Fruit fly (Drosophila melanogaster): ENCODE measurements around the gene gammaTub37C.

Gene gammaTub37C

DNA sequence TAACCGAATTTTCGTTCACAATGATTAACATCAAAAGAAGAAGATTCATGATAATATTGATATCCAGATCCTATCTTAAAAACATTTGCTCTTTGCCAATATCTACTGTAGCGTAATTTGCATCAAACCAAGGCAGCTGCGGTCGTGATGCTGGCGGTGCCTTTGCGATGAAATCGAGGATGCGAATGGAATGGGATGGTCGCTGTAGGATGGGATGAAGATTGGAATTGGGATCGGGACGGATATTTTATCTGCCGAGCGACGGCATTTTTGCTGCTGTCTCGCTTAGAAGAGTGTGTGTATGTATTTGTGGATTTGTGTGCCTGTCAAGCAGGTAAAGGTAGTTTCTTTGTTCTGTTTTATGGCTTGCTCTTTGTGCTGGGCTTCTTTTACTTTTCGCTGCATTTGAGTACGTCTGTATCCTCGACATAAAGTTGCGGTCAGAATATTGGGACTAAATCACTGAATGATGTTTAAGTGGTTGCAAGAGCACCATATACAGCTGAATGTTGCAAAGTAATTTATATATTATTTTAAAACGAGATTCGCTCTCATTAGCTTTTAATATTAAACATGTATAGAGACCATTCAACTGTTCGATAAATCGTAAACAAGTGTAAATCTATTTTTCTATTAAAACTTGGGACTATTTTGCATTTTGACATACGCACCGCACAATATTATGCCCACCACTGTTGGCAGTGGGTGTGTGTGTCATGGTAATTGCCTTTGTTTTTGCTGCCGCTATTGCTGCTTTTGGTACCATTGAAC, 23.0 kb downstream of the gammaTub37C start:
- no peak for TF ChIP-seq noc (tag; optimal IDR thresholded peaks at IDR 0.05)

DNA sequence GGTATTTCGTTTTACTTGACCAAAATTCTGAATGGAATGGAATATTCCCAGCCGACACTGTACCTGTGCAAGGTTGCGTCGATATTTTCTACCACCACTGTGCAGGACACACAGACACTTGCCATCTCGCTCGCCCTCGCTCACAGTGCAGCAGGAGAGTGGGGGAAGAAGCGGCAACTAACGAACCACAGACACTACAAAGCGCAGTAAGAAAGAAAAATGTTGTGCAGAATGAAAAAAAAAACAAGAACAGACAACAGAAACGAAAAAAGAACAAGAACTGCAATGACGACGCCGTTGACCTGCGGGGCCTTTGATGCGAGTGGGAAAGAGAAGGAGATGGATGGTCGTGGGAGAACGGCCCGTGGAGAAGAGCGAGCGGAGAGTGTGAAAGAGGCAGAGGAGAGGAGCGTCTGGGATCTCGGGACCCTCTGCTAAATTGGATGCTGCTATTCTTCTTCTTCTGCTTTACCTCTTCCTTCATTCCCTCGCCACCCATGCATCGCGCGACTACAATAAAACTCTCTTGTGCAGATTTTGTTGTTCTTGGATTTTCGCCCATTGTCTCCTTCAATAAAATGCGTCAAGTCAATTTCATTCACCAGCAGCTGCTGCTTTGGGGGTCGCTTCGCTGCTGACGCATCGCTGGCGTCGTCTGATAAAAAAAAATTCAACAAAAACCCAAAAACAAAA, 24.1 kb downstream of the gammaTub37C start:
- TF ChIP-seq noc (tag; optimal IDR thresholded peaks at IDR 0.05), result no peak

DNA sequence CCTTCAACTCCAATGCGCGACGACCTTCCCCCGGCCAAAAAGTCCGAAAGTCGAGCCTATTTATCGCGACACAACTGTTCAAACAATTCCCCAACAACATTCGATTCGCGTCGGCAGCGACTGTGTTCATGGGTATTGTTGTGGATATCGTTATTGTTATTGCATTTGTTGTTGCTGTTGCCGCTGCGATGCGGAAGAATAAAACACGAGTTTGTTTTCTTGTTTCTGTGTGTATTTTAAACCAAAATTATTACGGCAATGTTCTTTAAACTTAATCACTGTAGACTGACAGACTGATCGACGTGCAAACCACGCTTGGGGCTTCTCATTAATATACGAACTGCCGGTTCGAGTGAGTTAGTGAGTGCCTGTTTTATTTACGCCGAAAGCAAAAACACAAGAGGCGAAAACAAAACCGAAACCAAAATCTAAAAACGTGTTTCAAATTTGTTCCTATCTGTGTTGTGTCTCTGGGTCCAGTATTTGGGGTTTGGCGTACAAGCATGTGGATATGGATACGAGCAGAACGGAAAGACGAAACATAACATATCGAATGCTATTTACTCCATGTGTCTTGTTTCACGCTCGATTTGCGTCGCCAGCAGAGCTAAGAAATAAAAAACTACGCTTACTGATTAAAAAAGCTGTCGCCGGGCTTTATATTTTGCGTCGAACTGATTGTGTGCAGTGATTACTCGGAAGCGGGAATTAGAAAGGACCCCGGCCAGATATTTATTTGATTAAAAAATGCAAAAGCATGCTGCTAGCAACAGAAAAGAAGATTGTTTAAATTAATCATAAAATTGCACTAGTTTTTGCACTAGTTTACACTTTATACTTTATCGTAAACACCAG, 25.7 kb downstream of the gammaTub37C start:
- no peak for TF ChIP-seq noc (tag; optimal IDR thresholded peaks at IDR 0.05)

DNA sequence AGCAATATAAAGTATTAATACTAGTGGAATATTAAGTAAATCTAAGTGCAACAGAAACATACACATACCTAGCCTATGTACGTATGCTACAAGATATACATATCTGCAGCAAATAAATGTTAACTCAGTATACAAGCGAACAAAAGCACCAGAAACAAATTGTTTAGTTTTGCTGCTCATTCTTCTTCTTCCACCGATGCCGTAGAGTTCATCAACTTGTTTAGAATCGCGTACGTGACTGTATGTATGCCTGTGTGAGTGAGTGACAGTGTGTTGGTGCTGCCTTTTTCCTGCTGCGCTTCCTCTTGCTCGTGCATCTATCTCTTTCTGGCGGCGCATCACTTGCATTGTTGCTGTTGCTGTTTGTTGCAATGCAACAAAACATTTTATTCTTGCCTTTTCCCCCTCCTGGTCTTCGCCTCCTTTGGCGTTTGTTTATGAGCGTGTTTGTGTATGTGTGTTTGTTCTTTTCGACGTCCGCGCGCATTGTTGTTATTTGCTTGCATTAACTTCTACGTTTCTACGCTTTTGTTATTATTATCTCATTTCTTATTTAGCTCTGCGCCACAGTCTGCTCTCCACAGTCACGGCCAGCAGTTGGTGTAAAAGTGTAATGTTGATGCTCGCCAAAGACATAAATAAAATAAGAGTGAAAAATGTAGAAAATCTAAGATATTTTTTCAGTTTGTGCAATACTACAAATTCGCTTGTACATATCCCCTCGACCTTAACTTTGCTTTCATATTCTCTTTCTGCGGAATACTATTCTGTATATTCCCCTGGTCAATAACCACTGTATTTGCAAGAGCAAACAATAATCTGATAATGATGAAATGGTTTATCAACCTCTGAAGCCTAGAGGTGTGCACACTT, 26.6 kb downstream of the gammaTub37C start:
- peak; percentile 23 for TF ChIP-seq noc (tag; optimal IDR thresholded peaks at IDR 0.05)

DNA sequence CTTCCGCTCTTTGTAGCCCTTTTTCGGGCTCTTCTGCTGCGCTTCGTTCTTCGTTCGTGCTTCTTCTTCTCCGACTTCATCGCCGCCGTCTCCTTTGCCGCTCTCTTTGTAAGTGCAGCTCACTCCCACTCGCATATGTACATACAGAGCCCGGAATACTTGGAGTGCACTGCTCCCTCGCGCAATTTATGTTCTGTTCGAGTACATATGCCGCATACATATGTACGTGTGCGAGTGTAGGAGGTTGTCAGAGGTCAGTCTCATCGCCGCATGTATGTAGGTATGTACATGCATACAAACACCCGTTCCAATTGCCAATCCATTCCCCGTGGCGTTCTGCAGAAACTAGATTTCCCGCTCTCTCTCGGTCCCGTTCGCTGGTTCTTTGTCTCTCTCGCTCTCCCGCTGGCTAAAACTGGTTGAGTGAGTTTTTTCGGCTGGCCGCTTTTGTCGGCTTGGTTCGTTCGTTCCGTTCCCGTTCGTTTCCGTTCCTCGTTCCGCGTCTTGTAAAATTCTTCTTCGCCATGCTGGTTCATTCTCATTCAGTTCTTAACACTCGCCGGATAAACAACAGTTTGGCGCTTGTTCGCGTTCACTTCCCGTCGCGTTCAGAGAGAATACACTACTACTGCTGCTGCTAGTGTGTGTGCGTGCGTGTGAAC, 27.4 kb downstream of the gammaTub37C start:
- peak; percentile 46 for TF ChIP-seq noc (tag; optimal IDR thresholded peaks at IDR 0.05)

DNA sequence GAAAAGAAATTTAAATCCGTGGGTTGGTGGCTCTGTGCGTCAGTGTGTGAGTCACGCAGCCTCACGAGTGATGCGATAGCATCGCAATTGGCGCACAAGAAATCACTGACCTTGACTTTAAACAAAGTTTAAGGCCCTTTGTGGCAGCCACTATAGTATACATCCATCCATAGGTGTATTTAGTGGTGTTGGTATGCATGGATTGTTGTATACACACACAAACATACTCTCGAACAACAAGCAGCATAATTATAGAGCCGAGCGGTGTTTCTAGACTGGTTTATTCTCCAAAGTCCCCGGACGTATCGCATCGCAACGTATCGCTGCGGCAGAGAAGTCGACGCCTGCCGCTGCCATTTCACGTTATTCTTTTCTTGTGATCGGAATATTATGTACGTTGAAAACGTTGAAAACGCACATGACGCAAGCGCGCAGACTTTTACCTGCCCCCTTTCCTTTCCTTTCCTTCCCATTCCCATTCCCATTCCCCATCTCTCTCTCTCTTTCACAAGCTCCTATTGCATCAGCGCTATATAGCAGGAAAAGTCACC, 28.7 kb downstream of the gammaTub37C start:
- TF ChIP-seq noc (tag; optimal IDR thresholded peaks at IDR 0.05), result no peak

DNA sequence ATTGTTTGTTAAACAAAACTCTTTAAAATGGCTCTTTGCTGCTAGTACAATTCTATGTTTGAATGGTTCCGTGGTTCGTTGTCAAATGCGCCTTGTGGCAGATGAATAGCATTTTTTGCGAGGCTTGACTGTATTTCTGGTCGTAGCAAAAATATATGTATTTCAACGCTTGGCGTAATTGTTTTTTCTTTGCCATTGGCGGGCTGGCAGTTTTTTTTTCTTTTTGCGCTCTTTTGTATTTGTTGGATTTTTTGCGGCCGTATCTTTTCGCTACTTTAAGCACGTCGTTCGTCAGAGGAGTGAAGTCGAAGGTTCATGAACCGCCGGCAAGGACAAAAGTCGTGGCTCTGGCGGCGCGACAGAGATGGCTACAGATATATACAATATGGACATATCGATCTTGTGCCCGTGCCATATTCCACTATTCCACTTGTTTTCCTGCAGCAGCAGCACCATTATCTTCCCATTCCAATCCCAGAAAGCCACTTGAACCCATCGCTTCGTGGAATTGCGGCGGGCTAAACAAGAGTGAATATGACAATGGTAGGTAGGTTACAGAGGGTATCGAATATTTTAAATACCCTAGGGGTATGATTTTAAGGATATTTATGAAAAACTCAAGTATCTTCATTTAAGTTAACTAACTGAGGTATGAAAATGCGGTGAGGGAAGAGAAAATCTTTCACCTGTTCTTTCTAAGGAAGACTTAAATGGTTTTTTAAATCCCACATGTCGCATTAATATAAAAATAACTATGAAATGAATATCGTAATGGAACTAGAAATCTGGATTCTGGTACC, 29.4 kb downstream of the gammaTub37C start:
- TF ChIP-seq noc (tag; optimal IDR thresholded peaks at IDR 0.05), result no peak

DNA sequence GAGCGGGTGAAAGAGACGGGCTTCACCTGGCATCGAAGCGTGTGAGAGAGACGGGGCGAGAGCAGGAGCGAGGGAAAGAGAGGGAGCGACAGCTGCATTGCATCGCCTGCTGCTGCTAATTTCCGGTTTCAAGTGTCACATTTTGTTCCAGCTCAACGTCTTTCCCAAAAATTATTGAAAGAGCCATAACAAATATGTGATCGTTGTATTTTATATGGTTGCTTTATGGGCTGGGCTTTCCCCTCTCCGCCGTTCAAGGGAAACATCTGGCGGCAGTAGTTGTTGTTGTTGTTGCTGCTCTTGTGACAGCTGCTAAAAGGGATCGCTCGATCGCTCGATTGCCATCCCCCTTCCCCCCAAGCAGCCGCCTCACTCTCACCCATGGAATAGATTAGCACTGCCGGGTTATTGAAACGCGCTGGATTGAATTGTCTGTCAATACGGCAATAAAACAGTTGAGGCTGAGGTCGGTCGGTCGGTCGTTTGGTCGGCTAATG, 30.6 kb downstream of the gammaTub37C start:
- TF ChIP-seq noc (tag; optimal IDR thresholded peaks at IDR 0.05), result no peak

DNA sequence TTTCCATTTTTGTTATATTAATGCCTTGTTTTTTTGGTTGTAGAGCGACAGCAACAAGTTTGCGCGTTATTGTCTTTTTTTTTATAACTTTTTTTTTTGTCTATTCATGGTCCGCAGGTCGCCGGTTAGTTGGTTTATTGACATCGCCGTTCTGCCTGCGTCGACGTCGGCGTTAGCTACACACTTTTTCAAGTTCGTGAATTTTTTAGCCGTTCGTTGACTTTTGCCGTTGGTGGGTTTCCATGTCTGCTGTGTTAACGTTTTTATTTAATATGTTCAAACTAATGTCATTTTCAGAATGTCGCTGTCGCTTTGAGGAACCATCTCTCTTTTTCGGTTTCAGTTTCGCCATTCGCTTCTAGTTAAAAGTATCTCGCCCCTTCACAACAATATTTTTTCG, 38.9 kb downstream of the gammaTub37C start:
- no peak for TF ChIP-seq noc (tag; optimal IDR thresholded peaks at IDR 0.05)

DNA sequence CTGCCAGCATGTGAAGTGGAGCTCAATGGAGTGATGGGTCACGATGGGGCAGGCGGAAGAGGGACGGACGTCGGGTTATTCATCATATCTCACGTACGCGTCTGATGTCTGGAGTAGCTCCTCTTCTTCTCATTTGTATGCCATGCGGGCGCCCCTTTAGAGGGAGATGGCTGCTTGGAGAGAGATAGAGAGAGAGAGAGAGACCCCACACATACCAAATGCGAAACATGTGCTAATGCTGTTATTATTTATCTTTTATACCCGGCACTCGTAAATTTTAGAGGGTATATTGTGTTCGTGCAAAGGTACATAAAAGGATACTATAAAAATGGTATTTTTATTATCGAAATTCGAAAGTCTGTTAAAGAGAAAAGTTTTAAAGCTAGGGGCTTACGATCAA, 39.5 kb downstream of the gammaTub37C start:
- no peak for TF ChIP-seq noc (tag; optimal IDR thresholded peaks at IDR 0.05)

DNA sequence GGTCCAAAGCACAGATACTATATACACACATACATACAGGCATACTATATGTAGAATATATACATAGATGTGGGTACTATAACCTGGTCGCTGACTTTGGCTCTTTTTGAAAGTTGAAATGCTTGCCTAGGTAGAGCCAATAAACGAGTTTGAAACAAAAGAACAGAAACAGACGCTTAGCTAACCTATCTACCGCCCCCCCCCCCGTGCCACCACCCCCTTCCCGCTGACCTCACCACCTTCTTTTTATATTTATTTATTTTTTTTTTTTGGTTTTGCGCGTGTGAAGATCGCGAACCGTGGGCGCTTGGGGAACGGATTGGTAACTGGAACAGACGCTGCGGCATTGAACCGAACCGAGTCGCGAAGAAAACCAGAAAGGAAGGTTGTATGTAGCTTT, 41.4 kb downstream of the gammaTub37C start:
- no peak for TF ChIP-seq noc (tag; optimal IDR thresholded peaks at IDR 0.05)

DNA sequence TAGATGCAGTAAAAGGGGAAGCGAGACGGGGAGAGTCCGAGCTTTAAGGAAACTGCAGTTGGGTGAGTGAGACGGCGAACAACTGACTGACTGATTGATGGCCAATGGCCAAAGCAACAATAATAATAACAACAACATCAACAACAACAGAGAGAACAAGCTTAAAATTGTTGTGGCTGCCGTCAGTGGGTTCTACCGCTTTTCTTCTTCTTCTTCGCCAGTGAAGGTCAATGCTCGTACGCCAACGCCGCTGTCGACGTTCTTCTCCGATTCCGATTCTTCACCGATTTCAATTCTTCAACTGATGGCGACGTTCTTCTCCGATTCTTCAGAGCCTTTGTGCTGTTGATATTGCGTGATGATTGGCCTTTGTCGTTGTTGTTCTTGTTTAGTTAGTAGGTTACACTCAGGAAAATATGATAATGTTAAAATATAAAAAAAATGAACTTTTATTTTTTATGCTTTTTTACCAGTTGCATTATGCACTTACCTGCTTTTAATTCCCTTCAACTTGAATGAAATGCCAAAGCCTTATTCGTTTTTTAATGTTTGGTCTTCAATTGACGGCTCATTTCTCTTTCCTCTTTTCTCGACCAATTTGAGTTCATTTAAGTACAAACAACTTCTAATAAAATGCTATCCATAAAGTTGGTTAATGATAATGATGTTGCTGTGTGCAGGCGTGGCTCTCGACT, 43.2 kb downstream of the gammaTub37C start:
- TF ChIP-seq noc (tag; optimal IDR thresholded peaks at IDR 0.05), result no peak

Measured in whole organism, larva.